Worm (Caenorhabditis elegans): Measurements from ENCODE around the gene F20B6.5.

DNA sequence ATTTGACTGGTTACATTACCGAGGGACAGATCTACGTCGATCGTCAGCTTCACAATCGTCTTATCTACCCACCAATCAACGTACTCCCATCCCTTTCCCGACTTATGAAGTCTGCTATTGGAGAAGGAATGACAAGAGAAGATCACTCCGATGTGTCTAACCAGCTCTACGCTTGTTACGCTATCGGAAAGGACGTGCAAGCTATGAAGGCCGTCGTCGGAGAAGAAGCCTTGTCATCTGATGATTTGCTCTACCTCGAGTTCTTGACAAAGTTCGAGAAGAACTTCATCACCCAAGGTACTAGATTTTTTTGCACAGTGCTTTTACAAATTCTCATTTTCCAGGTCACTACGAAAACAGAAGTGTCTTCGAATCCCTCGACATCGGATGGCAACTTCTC lies 7.5 kb downstream of the F20B6.5 start:
- TF ChIP-seq W03F9.2 (tag; optimal IDR thresholded peaks at IDR 0.05) (no peak), dao-5 (tag; optimal IDR thresholded peaks at IDR 0.05) (no peak), him-1 (tag; optimal IDR thresholded peaks at IDR 0.05) (no peak)
